Worm (Caenorhabditis elegans) whole organism, early embryonic: ENCODE measurements around the gene sru-1.

Source experiments
- B0310.2 ChIP-seq: sonication (generic microtip); optimal IDR thresholded peaks from 2 replicates; lab custom pipeline; 2016; ENCODE audit warnings: mild to moderate bottlenecking, missing genetic modification characterization, missing compliant biosample characterization
- F13C5.2 ChIP-seq: sonication (generic microtip); optimal IDR thresholded peaks from 2 replicates; lab custom pipeline; 2017; ENCODE audit warnings: mild to moderate bottlenecking, missing genetic modification characterization, inconsistent platforms, missing compliant biosample characterization
- aly-1 ChIP-seq: sonication (generic microtip); optimal IDR thresholded peaks from 2 replicates; lab custom pipeline; 2016; ENCODE audit warnings: missing genetic modification characterization, missing compliant biosample characterization
- ama-1 ChIP-seq: fragments of 150-350 bp; optimal IDR thresholded peaks from 2 replicates; lab custom pipeline; 2014
- ceh-13 ChIP-seq: fragments of 200-800 bp; sonication (Bioruptor generic); optimal IDR thresholded peaks from 2 replicates; lab custom pipeline; 2018; ENCODE audit warnings: mild to moderate bottlenecking, missing genetic modification characterization, missing compliant biosample characterization
- ceh-36 ChIP-seq: sonication (generic microtip); optimal IDR thresholded peaks from 2 replicates; lab custom pipeline; 2016; ENCODE audit warnings: missing genetic modification characterization, inconsistent platforms, missing compliant biosample characterization
- ets-7 ChIP-seq: sonication (generic microtip); optimal IDR thresholded peaks from 2 replicates; lab custom pipeline; 2016; ENCODE audit warnings: missing genotype, missing genetic modification characterization, missing compliant biosample characterization
- flt-1 ChIP-seq: fragments of 200-800 bp; sonication (Bioruptor generic); IDR thresholded peaks from 2 replicates; pipeline ENCODE4 v1.3.6; 2022; ENCODE audit warnings: missing genetic modification characterization, missing compliant biosample characterization
- hmbx-1 ChIP-seq: sonication (generic microtip); optimal IDR thresholded peaks from 2 replicates; lab custom pipeline; 2016; ENCODE audit warnings: mild to moderate bottlenecking, missing genetic modification characterization, missing compliant biosample characterization
- hmg-4 ChIP-seq: fragments of 200-800 bp; sonication (Bioruptor generic); optimal IDR thresholded peaks from 2 replicates; lab custom pipeline; 2018; ENCODE audit warnings: mild to moderate bottlenecking, missing genetic modification characterization, missing compliant biosample characterization
- hnd-1 ChIP-seq: sonication (generic microtip); optimal IDR thresholded peaks from 2 replicates; lab custom pipeline; 2016; ENCODE audit warnings: missing genetic modification characterization, missing compliant biosample characterization
- pes-1 ChIP-seq: fragments of 200-800 bp; sonication (Bioruptor generic); IDR thresholded peaks from 2 replicates; pipeline ENCODE4 v1.3.6; 2022; ENCODE audit warnings: missing genetic modification reagents, missing genetic modification characterization, missing compliant biosample characterization
- scrt-1 ChIP-seq: fragments of 200-800 bp; sonication (Bioruptor generic); IDR thresholded peaks from 2 replicates; pipeline ENCODE4 v1.3.6; 2022; ENCODE audit warnings: missing genetic modification characterization, missing compliant biosample characterization
- sea-1 ChIP-seq: fragments of 200-800 bp; sonication (Bioruptor generic); conservative IDR thresholded peaks from 2 replicates; pipeline ENCODE4 v1.3.6; 2022; ENCODE audit warnings: missing genetic modification characterization, missing compliant biosample characterization
- tbx-11 ChIP-seq: fragments of 200-800 bp; sonication (Bioruptor generic); IDR thresholded peaks from 2 replicates; pipeline ENCODE4 v1.3.6; 2022; ENCODE audit warnings: missing genetic modification characterization, missing compliant biosample characterization
- tbx-37 ChIP-seq: fragments of 200-800 bp; sonication (Bioruptor generic); conservative IDR thresholded peaks from 2 replicates; pipeline ENCODE4 v1.3.6; 2022; ENCODE audit warnings: missing genetic modification reagents, missing genetic modification characterization, missing compliant biosample characterization
- tra-4 ChIP-seq: sonication (generic microtip); optimal IDR thresholded peaks from 2 replicates; lab custom pipeline; 2017; ENCODE audit warnings: missing genetic modification characterization, missing compliant biosample characterization

Gene sru-1

ce11 chrIV:9445407-9445806 lies 43.0 kb upstream of the sru-1 start, which contains the start of gene hsp-12.3:
Gene hsp-12.3, minus strand, starts transcription at chrIV:9445507.
- no peak for TF ChIP-seq ceh-13 (GFP tag; lab: Kevin White, UChicago)
- no peak for TF ChIP-seq pes-1 (GFP tag; lab: Robert Waterston, UW)
- TF ChIP-seq flt-1, result no peak
- no peak for TF ChIP-seq ceh-36
- TF ChIP-seq hmbx-1, result no peak
- TF ChIP-seq tbx-11 (GFP tag; lab: Robert Waterston, UW), result no peak
- TF ChIP-seq hnd-1, result no peak
- TF ChIP-seq tbx-37 (GFP tag; lab: Robert Waterston, UW), result no peak

- TF ChIP-seq scrt-1 (GFP tag; lab: Robert Waterston, UW) (no peak), tbx-11 (GFP tag; lab: Robert Waterston, UW) (no peak), ceh-13 (GFP tag; lab: Kevin White, UChicago) (no peak), flt-1 (no peak)
These were observed 41.2 kb upstream of the sru-1 start, which contains the start of gene hsp-12.6 for ce11 chrIV:9447209-9447608. Gene hsp-12.6, minus strand, starts transcription at chrIV:9447228.

- no peak for TF ChIP-seq pes-1 (GFP tag; lab: Robert Waterston, UW)
- no peak for TF ChIP-seq tbx-11 (GFP tag; lab: Robert Waterston, UW)
- TF ChIP-seq hnd-1, result no peak
- no peak for TF ChIP-seq tbx-37 (GFP tag; lab: Robert Waterston, UW)
- TF ChIP-seq ets-7 (tag; lab: Kevin White, UChicago), result no peak
- TF ChIP-seq aly-1, result no peak
- TF ChIP-seq ceh-36, result no peak
- no peak for TF ChIP-seq B0310.2 (tag; lab: Kevin White, UChicago)
- no peak for TF ChIP-seq ceh-13 (GFP tag; lab: Kevin White, UChicago)
- no peak for TF ChIP-seq scrt-1 (GFP tag; lab: Robert Waterston, UW)
These were observed 38.0 kb upstream of the sru-1 start, which contains the start of gene cpin-1 for ce11 chrIV:9450375-9450774. Gene cpin-1, plus strand, starts transcription at chrIV:9450675.

- TF ChIP-seq ceh-13 (GFP tag; lab: Kevin White, UChicago) (no peak), B0310.2 (tag; lab: Kevin White, UChicago) (no peak), tra-4 (no peak), hmbx-1 (no peak), pes-1 (GFP tag; lab: Robert Waterston, UW) (no peak), sea-1 (GFP tag; lab: Robert Waterston, UW) (no peak), ets-7 (tag; lab: Kevin White, UChicago) (no peak), tbx-11 (GFP tag; lab: Robert Waterston, UW) (no peak), hnd-1 (no peak)
These were observed 36.6 kb upstream of the sru-1 start for ce11 chrIV:9451816-9452215.

- TF ChIP-seq ceh-13 (GFP tag; lab: Kevin White, UChicago) (no peak), ama-1 (lab: Kevin White, UChicago) (no peak), F13C5.2 (tag; lab: Kevin White, UChicago) (no peak), hmbx-1 (no peak), tbx-11 (GFP tag; lab: Robert Waterston, UW) (no peak), hmg-4 (no peak), aly-1 (no peak), pes-1 (GFP tag; lab: Robert Waterston, UW) (no peak), hnd-1 (no peak), flt-1 (no peak), sea-1 (GFP tag; lab: Robert Waterston, UW) (no peak)
These were observed 31.0 kb upstream of the sru-1 start, which contains the start of gene cutl-17 for ce11 chrIV:9457400-9457799. Gene cutl-17, minus strand, starts transcription at chrIV:9457500.

ce11 chrIV:9459224-9459781 lies 29.1 kb upstream of the sru-1 start, which contains the start of gene copb-2:
Gene copb-2, plus strand, starts transcription at chrIV:9459731.
- TF ChIP-seq F13C5.2 (tag; lab: Kevin White, UChicago) (no peak), pes-1 (GFP tag; lab: Robert Waterston, UW) (no peak), ama-1 (lab: Kevin White, UChicago) (no peak), sea-1 (GFP tag; lab: Robert Waterston, UW) (no peak), hnd-1 (no peak), ceh-13 (GFP tag; lab: Kevin White, UChicago) (no peak), flt-1 (no peak), hmg-4 (no peak), hmbx-1 (no peak), tbx-37 (GFP tag; lab: Robert Waterston, UW) (no peak), ets-7 (tag; lab: Kevin White, UChicago) (no peak), aly-1 (no peak), scrt-1 (GFP tag; lab: Robert Waterston, UW) (no peak), tra-4 (no peak)

- TF ChIP-seq ets-7 (tag; lab: Kevin White, UChicago) (no peak), hnd-1 (no peak), hmbx-1 (no peak), ama-1 (lab: Kevin White, UChicago) (no peak), ceh-36 (no peak), ceh-13 (GFP tag; lab: Kevin White, UChicago) (no peak), hmg-4 (no peak), flt-1 (no peak), scrt-1 (GFP tag; lab: Robert Waterston, UW) (no peak), pes-1 (GFP tag; lab: Robert Waterston, UW) (no peak), sea-1 (GFP tag; lab: Robert Waterston, UW) (no peak), tbx-11 (GFP tag; lab: Robert Waterston, UW) (no peak), F13C5.2 (tag; lab: Kevin White, UChicago) (no peak), aly-1 (no peak), tra-4 (no peak), tbx-37 (GFP tag; lab: Robert Waterston, UW) (no peak), B0310.2 (tag; lab: Kevin White, UChicago) (no peak)
These were observed 24.1 kb upstream of the sru-1 start for ce11 chrIV:9464345-9464783.

ce11 chrIV:9467418-9467817 lies 21.0 kb upstream of the sru-1 start, which contains the start of gene F38E11.6:
Gene F38E11.6, minus strand, starts transcription at chrIV:9467518.
- no peak for TF ChIP-seq hnd-1
- TF ChIP-seq tra-4, result no peak
- TF ChIP-seq hmg-4, result no peak
- no peak for TF ChIP-seq ama-1 (lab: Kevin White, UChicago)
